Worm (Caenorhabditis elegans): ENCODE measurements around the gene srh-118.

DNA sequence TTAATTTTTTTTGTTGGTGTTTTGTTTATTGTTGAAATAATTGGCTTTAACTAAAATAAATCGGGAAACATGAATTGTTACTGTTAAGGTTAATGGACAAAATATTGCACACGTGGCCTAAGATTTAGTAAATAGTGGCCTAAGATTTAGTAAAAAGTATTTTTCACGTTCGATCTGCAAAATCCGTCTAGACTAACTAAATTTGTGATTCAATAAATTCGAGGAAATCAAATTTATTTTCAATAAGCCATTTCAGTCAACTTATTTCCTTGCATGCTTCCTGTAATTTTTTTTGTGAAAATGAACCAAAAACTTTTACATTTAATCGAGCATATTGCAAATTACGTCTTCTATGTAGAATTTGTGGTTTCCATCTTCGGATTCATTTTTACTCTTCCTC is 29.2 kb downstream of the srh-118 start, which contains the start of gene srw-72:
- TF ChIP-seq snpc-4 (GFP tag; optimal IDR thresholded peaks at IDR 0.05) = no peak
- no peak for TF ChIP-seq snpc-4 (tag; optimal IDR thresholded peaks at IDR 0.05)
- TF ChIP-seq attf-5 (GFP tag; optimal IDR thresholded peaks at IDR 0.05) = no peak
- TF ChIP-seq attf-6 (GFP tag; IDR thresholded peaks at IDR 0.05) = no peak
- TF ChIP-seq nhr-90 (tag; optimal IDR thresholded peaks at IDR 0.05) = no peak
- no peak for TF ChIP-seq dox-1 (GFP tag; IDR thresholded peaks at IDR 0.05)
- TF ChIP-seq hmg-20 (GFP tag; IDR thresholded peaks at IDR 0.05) = no peak
- no peak for TF ChIP-seq xnd-1 (tag; optimal IDR thresholded peaks at IDR 0.05)
- no peak for TF ChIP-seq atf-7 (tag; optimal IDR thresholded peaks at IDR 0.05)
- no peak for TF ChIP-seq sdz-38 (tag; optimal IDR thresholded peaks at IDR 0.05)
- TF ChIP-seq pha-4 (tag; optimal IDR thresholded peaks at IDR 0.05) = no peak
